Fruit fly (Drosophila melanogaster): Measurements from ENCODE around the gene snk.

snk gene

dm6 chr3R:12993018-12993417, 49.6 kb downstream of the snk start, which contains the start of gene yellow-f:
Gene yellow-f (minus strand): TSS chr3R:12993201.
- TF ChIP-seq noc (tag; optimal IDR thresholded peaks at IDR 0.05), result no peak

Measured in whole organism, larva.